Worm (Caenorhabditis elegans) whole organism, early embryonic: ENCODE measurements around the gene T04C12.8.

Experiments
- B0310.2 ChIP-seq: sonication (generic microtip); optimal IDR thresholded peaks from 2 replicates; lab custom pipeline; 2016; ENCODE audit warnings: mild to moderate bottlenecking, missing genetic modification characterization, missing compliant biosample characterization
- F13C5.2 ChIP-seq: sonication (generic microtip); optimal IDR thresholded peaks from 2 replicates; lab custom pipeline; 2017; ENCODE audit warnings: mild to moderate bottlenecking, missing genetic modification characterization, inconsistent platforms, missing compliant biosample characterization
- aly-1 ChIP-seq: sonication (generic microtip); optimal IDR thresholded peaks from 2 replicates; lab custom pipeline; 2016; ENCODE audit warnings: missing genetic modification characterization, missing compliant biosample characterization
- ama-1 ChIP-seq: fragments of 150-350 bp; optimal IDR thresholded peaks from 2 replicates; lab custom pipeline; 2014
- ceh-13 ChIP-seq: fragments of 200-800 bp; sonication (Bioruptor generic); optimal IDR thresholded peaks from 2 replicates; lab custom pipeline; 2018; ENCODE audit warnings: mild to moderate bottlenecking, missing genetic modification characterization, missing compliant biosample characterization
- ceh-36 ChIP-seq: sonication (generic microtip); optimal IDR thresholded peaks from 2 replicates; lab custom pipeline; 2016; ENCODE audit warnings: missing genetic modification characterization, inconsistent platforms, missing compliant biosample characterization
- ets-7 ChIP-seq: sonication (generic microtip); optimal IDR thresholded peaks from 2 replicates; lab custom pipeline; 2016; ENCODE audit warnings: missing genotype, missing genetic modification characterization, missing compliant biosample characterization
- flt-1 ChIP-seq: fragments of 200-800 bp; sonication (Bioruptor generic); IDR thresholded peaks from 2 replicates; pipeline ENCODE4 v1.3.6; 2022; ENCODE audit warnings: missing genetic modification characterization, missing compliant biosample characterization
- hmbx-1 ChIP-seq: sonication (generic microtip); optimal IDR thresholded peaks from 2 replicates; lab custom pipeline; 2016; ENCODE audit warnings: mild to moderate bottlenecking, missing genetic modification characterization, missing compliant biosample characterization
- hmg-4 ChIP-seq: fragments of 200-800 bp; sonication (Bioruptor generic); optimal IDR thresholded peaks from 2 replicates; lab custom pipeline; 2018; ENCODE audit warnings: mild to moderate bottlenecking, missing genetic modification characterization, missing compliant biosample characterization
- hnd-1 ChIP-seq: sonication (generic microtip); optimal IDR thresholded peaks from 2 replicates; lab custom pipeline; 2016; ENCODE audit warnings: missing genetic modification characterization, missing compliant biosample characterization
- pes-1 ChIP-seq: fragments of 200-800 bp; sonication (Bioruptor generic); IDR thresholded peaks from 2 replicates; pipeline ENCODE4 v1.3.6; 2022; ENCODE audit warnings: missing genetic modification reagents, missing genetic modification characterization, missing compliant biosample characterization
- scrt-1 ChIP-seq: fragments of 200-800 bp; sonication (Bioruptor generic); IDR thresholded peaks from 2 replicates; pipeline ENCODE4 v1.3.6; 2022; ENCODE audit warnings: missing genetic modification characterization, missing compliant biosample characterization
- sea-1 ChIP-seq: fragments of 200-800 bp; sonication (Bioruptor generic); conservative IDR thresholded peaks from 2 replicates; pipeline ENCODE4 v1.3.6; 2022; ENCODE audit warnings: missing genetic modification characterization, missing compliant biosample characterization
- tbx-11 ChIP-seq: fragments of 200-800 bp; sonication (Bioruptor generic); IDR thresholded peaks from 2 replicates; pipeline ENCODE4 v1.3.6; 2022; ENCODE audit warnings: missing genetic modification characterization, missing compliant biosample characterization
- tbx-37 ChIP-seq: fragments of 200-800 bp; sonication (Bioruptor generic); conservative IDR thresholded peaks from 2 replicates; pipeline ENCODE4 v1.3.6; 2022; ENCODE audit warnings: missing genetic modification reagents, missing genetic modification characterization, missing compliant biosample characterization
- tra-4 ChIP-seq: sonication (generic microtip); optimal IDR thresholded peaks from 2 replicates; lab custom pipeline; 2017; ENCODE audit warnings: missing genetic modification characterization, missing compliant biosample characterization

Gene T04C12.8

DNA sequence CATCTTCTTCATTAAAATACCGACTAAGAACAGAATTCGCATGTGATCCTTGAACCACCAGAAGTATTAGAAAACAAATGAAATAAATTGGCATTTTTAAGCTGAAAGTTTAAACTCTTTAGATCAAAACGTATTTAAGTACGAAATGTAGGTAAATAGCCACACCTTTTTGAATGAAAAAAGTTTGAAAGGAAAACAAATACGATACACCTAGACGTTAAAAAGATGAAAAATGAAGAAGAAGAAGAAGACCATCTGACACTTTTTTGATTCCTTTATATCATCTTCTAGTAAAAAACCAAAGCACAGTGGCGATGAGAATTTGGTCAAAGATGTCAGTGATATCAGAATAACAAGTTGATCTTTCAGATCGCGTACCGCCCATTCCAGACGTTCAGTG is 26.7 kb upstream of the T04C12.8 start, which contains the start of gene Y42A5A.3:
Y42A5A.3 (minus strand) TSS at position 101 of the 400 bp plus-strand sequence.
- TF ChIP-seq sea-1 (GFP tag; lab: Robert Waterston, UW) (no peak), scrt-1 (no peak), aly-1 (tag; lab: Kevin White, UChicago) (no peak), tbx-37 (GFP tag; lab: Robert Waterston, UW) (no peak), tbx-11 (GFP tag; lab: Robert Waterston, UW) (no peak), flt-1 (GFP tag; lab: Robert Waterston, UW) (no peak), pes-1 (no peak), ama-1 (lab: Kevin White, UChicago) (no peak), ets-7 (no peak), F13C5.2 (tag; lab: Kevin White, UChicago) (no peak), hmbx-1 (tag; lab: Kevin White, UChicago) (no peak), hmg-4 (GFP tag; lab: Kevin White, UChicago) (no peak), tra-4 (no peak), hnd-1 (tag; lab: Kevin White, UChicago) (no peak), ceh-36 (no peak)

DNA sequence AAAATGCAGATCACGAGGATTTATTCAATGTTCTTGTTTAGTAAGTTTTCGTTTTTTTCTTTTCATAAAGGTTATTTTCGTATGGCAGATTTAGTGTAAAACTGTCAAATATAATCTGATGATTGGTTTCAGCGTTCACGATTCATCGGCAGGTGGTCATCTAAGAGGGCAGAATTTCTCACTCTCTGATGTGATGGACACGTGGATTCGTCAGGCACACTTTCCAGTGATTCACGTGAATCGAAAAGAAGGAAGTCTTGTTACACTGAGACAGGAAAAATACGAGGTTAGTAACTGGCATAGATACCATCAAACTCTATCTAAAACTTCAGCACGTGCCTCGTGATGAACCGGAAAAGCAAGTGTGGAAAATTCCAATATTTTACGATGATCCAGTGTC is 25.5 kb upstream of the T04C12.8 start:
- TF ChIP-seq tra-4 (no peak), tbx-37 (GFP tag; lab: Robert Waterston, UW) (no peak), F13C5.2 (tag; lab: Kevin White, UChicago) (no peak), ets-7 (no peak), ceh-36 (no peak), scrt-1 (no peak), hmbx-1 (tag; lab: Kevin White, UChicago) (no peak), flt-1 (GFP tag; lab: Robert Waterston, UW) (no peak), ceh-13 (GFP tag; lab: Kevin White, UChicago) (no peak), ama-1 (lab: Kevin White, UChicago) (no peak), pes-1 (no peak), B0310.2 (tag; lab: Kevin White, UChicago) (no peak), aly-1 (tag; lab: Kevin White, UChicago) (no peak), tbx-11 (GFP tag; lab: Robert Waterston, UW) (no peak), sea-1 (GFP tag; lab: Robert Waterston, UW) (no peak), hnd-1 (tag; lab: Kevin White, UChicago) (no peak)

DNA sequence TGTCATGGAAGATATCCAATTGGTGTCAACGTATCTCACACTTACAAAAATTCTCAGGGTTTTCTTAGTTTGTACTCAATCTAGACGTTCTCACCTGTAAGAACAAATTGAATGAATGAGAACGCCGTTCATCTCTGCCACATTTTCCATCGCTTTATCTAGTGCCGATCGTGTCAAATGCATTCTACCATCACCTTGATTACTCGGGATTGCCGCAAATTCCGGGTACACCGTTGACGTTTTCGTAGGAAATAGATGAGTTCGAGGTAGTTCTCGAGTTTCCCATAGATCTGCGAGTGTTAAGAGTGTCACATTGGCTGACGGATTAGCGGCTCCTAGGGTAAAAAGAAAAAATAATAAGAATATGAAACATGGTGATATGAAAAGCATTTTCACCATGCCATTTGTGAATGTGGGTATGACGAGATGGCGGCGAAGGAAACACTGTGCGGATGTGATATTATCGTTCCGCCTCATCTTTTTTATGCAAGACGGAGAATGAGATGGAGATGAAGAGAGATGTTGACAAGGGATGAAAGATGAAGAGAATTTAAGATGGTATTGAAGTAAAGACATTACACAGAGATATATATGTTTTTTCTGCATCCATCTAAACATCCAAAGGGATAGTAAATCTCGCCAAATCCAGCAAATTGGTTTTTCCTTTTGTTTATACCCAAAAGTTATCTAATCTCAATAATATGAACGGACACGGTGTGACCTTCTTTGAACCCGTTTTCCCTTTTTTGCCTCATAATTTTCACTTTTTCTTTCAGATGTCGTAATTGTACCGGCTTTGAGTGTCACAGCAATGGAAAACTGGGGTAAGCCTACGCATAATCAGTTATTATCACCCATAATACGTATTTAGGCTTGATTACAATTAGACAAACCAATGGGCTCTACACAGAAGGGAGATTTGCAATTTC is 24.3 kb upstream of the T04C12.8 start, which contains the start of gene lact-8:
lact-8 (minus strand) TSS at position 445 of the 929 bp plus-strand sequence.
- TF ChIP-seq sea-1 (GFP tag; lab: Robert Waterston, UW) = no peak
- no peak for TF ChIP-seq aly-1 (tag; lab: Kevin White, UChicago)
- no peak for TF ChIP-seq hmg-4 (GFP tag; lab: Kevin White, UChicago)
- no peak for TF ChIP-seq ceh-13 (GFP tag; lab: Kevin White, UChicago)

ce11 chrV:11087519-11087998 is 18.4 kb upstream of the T04C12.8 start, which contains the start of gene Y42A5A.1:
Y42A5A.1 (plus strand) TSS chrV:11087948.
- no peak for TF ChIP-seq B0310.2 (tag; lab: Kevin White, UChicago)
- TF ChIP-seq tbx-11 (GFP tag; lab: Robert Waterston, UW) = no peak
- TF ChIP-seq hmbx-1 (tag; lab: Kevin White, UChicago) = no peak
- no peak for TF ChIP-seq ceh-36
- no peak for TF ChIP-seq tbx-37 (GFP tag; lab: Robert Waterston, UW)
- no peak for TF ChIP-seq flt-1 (GFP tag; lab: Robert Waterston, UW)
- no peak for TF ChIP-seq F13C5.2 (tag; lab: Kevin White, UChicago)
- TF ChIP-seq ets-7 = no peak
- TF ChIP-seq pes-1 = no peak

- TF ChIP-seq tbx-11 (GFP tag; lab: Robert Waterston, UW) (no peak), hmg-4 (GFP tag; lab: Kevin White, UChicago) (no peak), F13C5.2 (tag; lab: Kevin White, UChicago) (no peak), aly-1 (tag; lab: Kevin White, UChicago) (no peak), tra-4 (no peak), tbx-37 (GFP tag; lab: Robert Waterston, UW) (no peak), flt-1 (GFP tag; lab: Robert Waterston, UW) (no peak), ceh-13 (GFP tag; lab: Kevin White, UChicago) (no peak), scrt-1 (no peak), hmbx-1 (tag; lab: Kevin White, UChicago) (no peak), ets-7 (no peak), B0310.2 (tag; lab: Kevin White, UChicago) (no peak), hnd-1 (tag; lab: Kevin White, UChicago) (no peak), sea-1 (GFP tag; lab: Robert Waterston, UW) (no peak), ceh-36 (no peak), pes-1 (no peak), ama-1 (lab: Kevin White, UChicago) (no peak)
Measured at ce11 chrV:11087119-11087518, 18.0 kb upstream of the T04C12.8 start.

ce11 chrV:11083691-11084090 is 14.5 kb upstream of the T04C12.8 start:
- TF ChIP-seq tra-4 (no peak), hmbx-1 (tag; lab: Kevin White, UChicago) (no peak), ama-1 (lab: Kevin White, UChicago) (no peak), tbx-11 (GFP tag; lab: Robert Waterston, UW) (no peak), aly-1 (tag; lab: Kevin White, UChicago) (no peak), F13C5.2 (tag; lab: Kevin White, UChicago) (peak; percentile 35), tbx-37 (GFP tag; lab: Robert Waterston, UW) (no peak), hmg-4 (GFP tag; lab: Kevin White, UChicago) (peak; percentile 22)

- no peak for TF ChIP-seq ama-1 (lab: Kevin White, UChicago)
- TF ChIP-seq ets-7 = no peak
- TF ChIP-seq tra-4 = no peak
- no peak for TF ChIP-seq ceh-36
- TF ChIP-seq B0310.2 (tag; lab: Kevin White, UChicago) = no peak
- TF ChIP-seq ceh-13 (GFP tag; lab: Kevin White, UChicago) = no peak
- no peak for TF ChIP-seq hmg-4 (GFP tag; lab: Kevin White, UChicago)
- no peak for TF ChIP-seq tbx-37 (GFP tag; lab: Robert Waterston, UW)
- no peak for TF ChIP-seq pes-1
- no peak for TF ChIP-seq scrt-1
- no peak for TF ChIP-seq hmbx-1 (tag; lab: Kevin White, UChicago)
- no peak for TF ChIP-seq aly-1 (tag; lab: Kevin White, UChicago)
- TF ChIP-seq sea-1 (GFP tag; lab: Robert Waterston, UW) = no peak
- no peak for TF ChIP-seq flt-1 (GFP tag; lab: Robert Waterston, UW)
Measured at ce11 chrV:11082964-11083363, 13.8 kb upstream of the T04C12.8 start.
